Worm (Caenorhabditis elegans): ENCODE data around the gene cutl-1.

DNA sequence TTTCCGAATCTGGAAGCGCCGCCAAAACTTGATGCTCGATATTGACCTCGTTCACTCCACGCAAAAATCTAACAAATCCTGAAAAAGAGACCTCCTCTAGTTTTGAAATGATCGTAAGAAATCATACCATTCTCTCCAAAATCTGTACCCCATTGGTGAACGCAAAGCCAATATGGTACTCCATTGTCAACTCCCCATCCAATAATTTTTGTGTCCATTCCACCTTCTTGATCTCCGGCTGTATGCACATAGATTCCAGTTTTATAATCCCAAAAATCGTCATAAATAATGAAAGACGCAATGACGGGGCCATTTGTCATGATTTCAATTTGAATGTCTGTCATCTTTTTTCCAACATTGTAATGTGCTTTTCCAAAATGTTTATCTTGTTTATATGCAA, 49.7 kb downstream of the cutl-1 start:
- TF ChIP-seq elt-1 (tag; optimal IDR thresholded peaks at IDR 0.05) (no peak), mab-5 (tag; optimal IDR thresholded peaks at IDR 0.05) (no peak), nhr-12 (tag; optimal IDR thresholded peaks at IDR 0.05) (no peak), nhr-25 (tag; optimal IDR thresholded peaks at IDR 0.05) (no peak), unc-62 (GFP tag; optimal IDR thresholded peaks at IDR 0.05) (no peak), snpc-4 (tag; optimal IDR thresholded peaks at IDR 0.05) (no peak), ama-1 (optimal IDR thresholded peaks at IDR 0.05) (no peak), R02D3.7 (tag; optimal IDR thresholded peaks at IDR 0.05) (no peak), sma-9 (GFP tag; optimal IDR thresholded peaks at IDR 0.05) (no peak), sma-9 (tag; optimal IDR thresholded peaks at IDR 0.05) (no peak)

Measured in whole organism, L2 larva.